Worm (Caenorhabditis elegans): ENCODE results near the gene atg-4.2.

The atg-4.2 gene

DNA sequence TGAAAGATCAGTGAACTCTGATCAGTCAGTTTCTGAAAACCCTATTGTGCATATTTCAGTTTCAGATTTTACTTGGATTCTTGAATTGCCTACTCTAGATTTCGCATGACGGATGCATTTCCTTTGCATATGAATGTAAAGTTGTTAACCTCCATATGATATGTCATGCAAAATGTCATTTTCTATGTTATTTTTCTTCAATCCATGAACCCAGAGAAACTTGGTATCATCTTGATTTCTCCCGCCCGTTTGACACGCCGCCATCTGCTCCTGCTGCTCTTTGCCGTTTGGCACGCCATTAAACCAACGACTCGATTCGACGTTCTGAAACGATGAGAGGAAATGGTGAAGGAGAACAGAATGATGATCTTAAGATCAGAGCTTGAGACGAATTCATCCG lies 17.5 kb upstream of the atg-4.2 start:
- TF ChIP-seq F16B12.6 (tag; optimal IDR thresholded peaks at IDR 0.05) (no peak), efl-3 (GFP tag; optimal IDR thresholded peaks at IDR 0.05) (no peak), snpc-4 (tag; optimal IDR thresholded peaks at IDR 0.05) (no peak), nhr-20 (tag; optimal IDR thresholded peaks at IDR 0.05) (no peak), mep-1 (tag; optimal IDR thresholded peaks at IDR 0.05) (no peak), dpl-1 (GFP tag; optimal IDR thresholded peaks at IDR 0.05) (no peak), lir-3 (tag; optimal IDR thresholded peaks at IDR 0.05; ENCODE audit: poor library complexity) (no peak), sup-37 (GFP tag; optimal IDR thresholded peaks at IDR 0.05) (no peak), ztf-4 (tag; optimal IDR thresholded peaks at IDR 0.05) (no peak), elt-2 (tag; optimal IDR thresholded peaks at IDR 0.05) (no peak), mdl-1 (tag; optimal IDR thresholded peaks at IDR 0.05) (no peak), unc-86 (tag; optimal IDR thresholded peaks at IDR 0.05) (no peak), egl-13 (tag; optimal IDR thresholded peaks at IDR 0.05) (no peak), pax-3 (tag; optimal IDR thresholded peaks at IDR 0.05) (no peak), nhr-71 (tag; optimal IDR thresholded peaks at IDR 0.05) (no peak), ces-1 (GFP tag; optimal IDR thresholded peaks at IDR 0.05) (no peak), ama-1 (optimal IDR thresholded peaks at IDR 0.05) (no peak), nhr-90 (tag; optimal IDR thresholded peaks at IDR 0.05; ENCODE audit: poor library complexity) (no peak), tbx-2 (tag; optimal IDR thresholded peaks at IDR 0.05) (no peak), nhr-237 (tag; optimal IDR thresholded peaks at IDR 0.05) (no peak)

DNA sequence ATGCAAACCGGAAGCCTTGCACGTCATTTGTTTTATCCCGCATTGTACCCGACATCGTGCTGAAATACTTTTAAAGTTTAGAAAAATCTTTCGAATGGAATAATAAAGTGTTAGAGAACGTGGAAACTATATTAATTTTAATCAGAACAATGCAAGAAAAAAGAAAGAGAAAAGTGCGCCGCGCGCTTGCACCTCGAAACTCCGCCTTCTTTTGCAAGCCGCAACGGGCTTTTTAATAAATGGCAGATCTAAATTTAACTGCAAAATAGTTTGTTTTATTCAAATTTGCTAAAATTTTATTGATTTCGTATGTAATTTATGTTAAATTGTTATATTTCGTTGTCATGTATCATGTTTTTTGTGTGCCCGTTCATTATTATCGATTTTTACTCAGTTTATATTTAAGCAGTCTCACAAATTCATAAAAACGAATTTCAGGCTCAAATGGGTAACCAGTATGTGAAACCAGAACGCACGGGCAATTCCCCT lies 15.8 kb upstream of the atg-4.2 start, which contains the start of the genes acl-3 and ndub-6:
Gene acl-3, minus strand, starts transcription at position 59 of the 489 bp plus-strand sequence.
Gene ndub-6, plus strand, starts transcription at position 439 of the 489 bp plus-strand sequence.
- TF ChIP-seq ztf-11 (tag; optimal IDR thresholded peaks at IDR 0.05) (no peak), snu-23 (GFP tag; optimal IDR thresholded peaks at IDR 0.05) (peak; percentile 20), unc-98 (GFP tag; IDR thresholded peaks at IDR 0.05) (no peak), jun-1 (tag; optimal IDR thresholded peaks at IDR 0.05) (no peak), nhr-90 (tag; optimal IDR thresholded peaks at IDR 0.05; ENCODE audit: poor library complexity) (no peak), swsn-7 (tag; optimal IDR thresholded peaks at IDR 0.05) (no peak), dpl-1 (GFP tag; optimal IDR thresholded peaks at IDR 0.05) (peak in 1 of 3 experiments; percentile 11), nhr-47 (tag; optimal IDR thresholded peaks at IDR 0.05) (no peak), lsy-2 (tag; optimal IDR thresholded peaks at IDR 0.05) (peak in 1 of 2 experiments; percentile 24), skn-1 (tag; optimal IDR thresholded peaks at IDR 0.05) (no peak), lin-35 (GFP tag; optimal IDR thresholded peaks at IDR 0.05) (peak in 1 of 2 experiments; percentile 11)

DNA sequence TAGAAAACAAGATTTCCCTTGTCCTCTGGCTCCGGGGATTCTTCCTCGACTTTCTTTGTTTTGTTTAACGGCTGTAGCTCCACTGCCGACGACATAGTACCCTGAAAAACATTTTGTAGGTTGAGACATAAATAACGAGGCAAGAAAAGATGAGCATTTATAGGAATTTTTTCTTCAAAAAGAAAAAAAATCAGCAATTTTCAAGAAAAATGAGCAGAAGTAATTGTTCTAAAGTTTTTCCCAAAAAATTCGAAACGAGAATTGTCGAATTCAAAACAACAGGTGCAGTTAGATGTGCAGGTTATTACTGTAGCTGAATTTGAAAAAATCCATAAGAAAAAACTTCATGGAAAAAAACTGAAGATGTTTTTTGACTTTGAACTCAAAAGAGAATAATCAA lies 12.5 kb upstream of the atg-4.2 start, which contains the start of gene ent-1:
Gene ent-1, minus strand, starts transcription at position 101 of the 400 bp plus-strand sequence.
- TF ChIP-seq nhr-76 (tag; optimal IDR thresholded peaks at IDR 0.05) = no peak
- TF ChIP-seq lsy-2 (tag; optimal IDR thresholded peaks at IDR 0.05) = peak in 1 of 2 experiments; percentile 26

DNA sequence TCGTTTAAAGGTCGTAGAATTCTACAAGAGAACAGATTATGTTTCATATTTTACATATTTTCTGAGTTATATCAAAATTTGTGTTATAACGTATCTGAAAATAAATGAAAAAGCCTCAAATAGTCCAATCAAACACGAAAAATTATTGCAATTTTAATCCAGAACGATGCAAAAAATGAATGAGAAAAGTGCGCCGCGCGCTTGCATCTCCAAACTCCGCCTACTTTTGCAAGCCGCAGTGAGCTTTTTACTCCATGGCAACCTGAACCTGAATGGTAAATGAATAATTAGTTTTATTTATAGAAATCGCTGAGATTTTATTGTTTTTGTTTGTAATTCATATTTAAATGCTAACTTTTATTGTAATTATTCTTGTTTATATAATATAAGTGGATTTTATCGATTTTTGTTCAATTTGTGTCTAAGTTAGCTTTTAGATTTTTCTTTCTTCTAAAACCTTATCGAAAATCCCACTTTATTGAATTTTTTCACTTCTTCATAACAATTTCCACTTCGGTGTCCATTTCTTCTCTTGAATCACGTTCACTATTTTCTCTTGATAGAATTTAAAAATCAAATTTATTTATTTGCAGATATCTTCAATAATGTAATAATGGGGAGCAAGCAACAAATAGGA lies 11.6 kb upstream of the atg-4.2 start, which contains the start of gene ZK809.5:
Gene ZK809.5, plus strand, starts transcription at position 587 of the 637 bp plus-strand sequence.
- TF ChIP-seq lsy-2 (tag; optimal IDR thresholded peaks at IDR 0.05) = peak in 1 of 2 experiments; percentile 41
- TF ChIP-seq sox-4 (tag; optimal IDR thresholded peaks at IDR 0.05) = no peak
- TF ChIP-seq nhr-11 (tag; optimal IDR thresholded peaks at IDR 0.05) = no peak
- no peak for TF ChIP-seq pax-3 (tag; optimal IDR thresholded peaks at IDR 0.05)
- TF ChIP-seq lin-35 (GFP tag; optimal IDR thresholded peaks at IDR 0.05) = peak in 1 of 2 experiments; percentile 10
- peak; percentile 24 for TF ChIP-seq blmp-1 (tag; optimal IDR thresholded peaks at IDR 0.05)
- no peak for TF ChIP-seq xbp-1 (tag; optimal IDR thresholded peaks at IDR 0.05)
- TF ChIP-seq efl-1 (optimal IDR thresholded peaks at IDR 0.05) = no peak
- TF ChIP-seq efl-1 (GFP tag; optimal IDR thresholded peaks at IDR 0.05 in 1 of 2) = peak in 1 of 2 experiments; percentile 72
- TF ChIP-seq sup-37 (GFP tag; optimal IDR thresholded peaks at IDR 0.05) = no peak
- TF ChIP-seq lir-3 (tag; optimal IDR thresholded peaks at IDR 0.05; ENCODE audit: poor library complexity) = no peak
- TF ChIP-seq skn-1 (tag; optimal IDR thresholded peaks at IDR 0.05) = peak; percentile 13
- no peak for TF ChIP-seq C16A3.4 (tag; optimal IDR thresholded peaks at IDR 0.05)
- TF ChIP-seq nhr-71 (tag; optimal IDR thresholded peaks at IDR 0.05) = peak; percentile 0
- TF ChIP-seq dpl-1 (GFP tag; optimal IDR thresholded peaks at IDR 0.05) = peak in 1 of 3 experiments; percentile 20
- no peak for TF ChIP-seq unc-62 (GFP tag; optimal IDR thresholded peaks at IDR 0.05)

All from whole organism, L1 larva.